Worm (Caenorhabditis elegans) whole organism, early embryonic: Measurements from ENCODE around the gene T13C2.3.

Source experiments
- ama-1 ChIP-seq: fragments of 150-350 bp; optimal IDR thresholded peaks from 2 replicates; lab custom pipeline; 2014
- pes-1 ChIP-seq: fragments of 200-800 bp; sonication (Bioruptor generic); IDR thresholded peaks from 2 replicates; pipeline ENCODE4 v1.3.6; 2022; ENCODE audit warnings: missing genetic modification reagents, missing genetic modification characterization, missing compliant biosample characterization
- tbx-37 ChIP-seq: fragments of 200-800 bp; sonication (Bioruptor generic); conservative IDR thresholded peaks from 2 replicates; pipeline ENCODE4 v1.3.6; 2022; ENCODE audit warnings: missing genetic modification reagents, missing genetic modification characterization, missing compliant biosample characterization

DNA sequence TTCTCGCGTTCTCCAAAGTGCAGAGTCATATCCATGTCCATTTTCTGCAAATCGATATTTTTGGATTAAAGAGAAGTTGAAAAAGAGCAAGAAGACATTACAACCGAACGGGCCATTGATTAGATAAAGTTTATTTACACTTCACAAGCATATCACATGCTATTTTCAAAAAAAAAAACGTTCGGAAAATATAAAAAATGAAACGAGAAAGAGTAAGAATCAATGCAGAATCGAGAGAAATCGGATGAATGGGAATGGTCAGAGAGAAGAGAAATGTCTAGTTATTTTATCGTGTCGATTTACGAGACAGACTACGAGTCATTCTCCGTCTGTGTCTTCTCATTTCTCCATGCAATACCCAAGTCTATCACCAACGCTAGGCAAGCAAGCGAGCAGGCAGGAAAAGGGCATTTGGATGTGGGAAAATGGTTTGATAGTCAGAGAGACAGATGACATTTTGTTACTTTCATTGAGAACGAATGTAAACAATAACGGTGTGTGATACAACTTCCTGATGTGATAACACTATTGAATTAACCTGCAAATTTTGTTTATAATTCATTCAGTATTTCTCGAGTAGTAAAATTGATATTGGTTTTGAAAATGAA is 11.2 kb downstream of the T13C2.3 start, which contains the start of gene F31E8.4:
- TF ChIP-seq ama-1 (lab: Kevin White, UChicago) (no peak), tbx-37 (GFP tag; lab: Robert Waterston, UW) (no peak), pes-1 (GFP tag; lab: Robert Waterston, UW) (no peak)
